Fruit fly (Drosophila melanogaster): ENCODE data around the gene frm.

frm gene

dm6 chr3L:5576543-5576942 is 25.6 kb upstream of the frm start:
- TF ChIP-seq bab1 (GFP tag; optimal IDR thresholded peaks at IDR 0.05) (no peak), CG11617 (GFP tag; optimal IDR thresholded peaks at IDR 0.05) (no peak), CG12768 (GFP tag; optimal IDR thresholded peaks at IDR 0.05) (no peak), CG7045 (GFP tag; optimal IDR thresholded peaks at IDR 0.05) (no peak), cic (GFP tag; optimal IDR thresholded peaks at IDR 0.05) (no peak), cnc (optimal IDR thresholded peaks at IDR 0.05) (no peak), CG14711 (tag; optimal IDR thresholded peaks at IDR 0.05) (no peak), pad (GFP tag; optimal IDR thresholded peaks at IDR 0.05) (no peak), CG7101 (tag; optimal IDR thresholded peaks at IDR 0.05) (no peak)

dm6 chr3L:5575524-5575923 is 24.6 kb upstream of the frm start:
- TF ChIP-seq kay (GFP tag; ENCODE audit: borderline replicate concordance) (peak; percentile 81), ovo (GFP tag; optimal IDR thresholded peaks at IDR 0.05) (no peak)

DNA sequence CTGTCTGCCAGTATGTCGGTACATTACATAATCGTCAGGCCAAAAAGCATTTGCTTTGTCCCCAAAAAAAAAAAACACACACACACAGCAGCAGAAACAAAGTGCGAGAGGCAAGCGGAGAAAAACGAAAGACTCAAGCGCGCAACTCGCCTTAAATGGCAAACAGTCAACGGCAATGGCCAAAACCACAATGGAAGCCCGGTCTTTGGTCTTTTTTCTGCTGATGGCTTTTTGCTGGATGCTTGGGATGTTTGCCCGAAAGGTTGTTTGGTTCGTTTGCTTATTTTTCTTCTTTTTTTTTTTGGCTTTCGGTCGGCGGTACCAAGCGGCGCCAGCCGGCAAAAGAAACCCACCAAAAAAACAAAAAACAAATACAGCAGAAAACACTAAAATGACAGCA is 20.1 kb upstream of the frm start:
- TF ChIP-seq CG33017 (tag; optimal IDR thresholded peaks at IDR 0.05): no peak
- no peak for TF ChIP-seq ovo (GFP tag; optimal IDR thresholded peaks at IDR 0.05)
- no peak for TF ChIP-seq cic (GFP tag; optimal IDR thresholded peaks at IDR 0.05)
- no peak for TF ChIP-seq CG14711 (tag; optimal IDR thresholded peaks at IDR 0.05)
- TF ChIP-seq CG5204 (GFP tag; optimal IDR thresholded peaks at IDR 0.05): no peak
- TF ChIP-seq CG11617 (GFP tag; optimal IDR thresholded peaks at IDR 0.05): no peak
- TF ChIP-seq Clk (GFP tag; optimal IDR thresholded peaks at IDR 0.05): no peak
- no peak for TF ChIP-seq pad (GFP tag; optimal IDR thresholded peaks at IDR 0.05)
- TF ChIP-seq CG1620 (GFP tag; optimal IDR thresholded peaks at IDR 0.05): no peak
- TF ChIP-seq tj (GFP tag; optimal IDR thresholded peaks at IDR 0.05): no peak

DNA sequence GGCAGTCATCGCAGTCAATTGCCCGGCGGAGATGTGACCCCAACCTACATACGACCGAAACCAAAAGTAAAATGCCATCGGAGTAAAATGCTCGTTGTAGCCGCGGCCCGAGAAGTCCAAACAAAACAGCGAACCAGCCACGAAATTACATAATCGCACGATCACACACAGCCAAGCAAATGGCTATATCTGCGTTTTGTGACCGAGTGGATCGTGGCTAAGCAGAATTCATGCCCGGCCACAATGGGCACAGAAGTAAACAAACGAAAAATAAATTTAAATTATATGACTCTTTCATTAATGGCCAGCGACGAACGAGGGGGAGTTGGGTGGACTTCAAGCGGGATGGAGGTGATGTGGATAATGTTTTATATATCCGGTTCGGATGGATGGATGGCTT is 18.8 kb upstream of the frm start:
- TF ChIP-seq CG33017 (tag; optimal IDR thresholded peaks at IDR 0.05) (no peak), bab1 (GFP tag; optimal IDR thresholded peaks at IDR 0.05) (peak; percentile 14), CG12768 (GFP tag; optimal IDR thresholded peaks at IDR 0.05) (no peak), pad (GFP tag; optimal IDR thresholded peaks at IDR 0.05) (no peak), ovo (GFP tag; optimal IDR thresholded peaks at IDR 0.05) (no peak)

DNA sequence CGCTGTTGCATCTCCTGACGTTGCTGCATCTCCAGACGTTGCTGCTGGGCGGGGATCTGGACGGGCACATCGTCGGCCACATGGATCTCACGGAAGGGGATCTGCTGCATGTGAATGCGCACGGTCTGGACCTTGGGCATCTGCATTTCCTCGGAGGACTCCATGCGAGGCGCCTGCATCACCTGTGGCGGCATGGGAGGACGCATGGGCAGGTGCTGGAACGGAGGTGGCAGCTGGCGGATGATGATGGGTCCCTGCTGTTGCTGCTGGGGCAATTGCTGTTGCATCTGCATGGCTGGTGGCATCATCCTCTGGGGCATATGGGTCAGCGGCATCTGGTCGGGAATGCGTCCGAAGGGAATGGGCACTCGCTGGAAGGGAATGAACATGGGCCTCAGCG is 17.4 kb upstream of the frm start:
- TF ChIP-seq CG14711 (tag; optimal IDR thresholded peaks at IDR 0.05) (no peak), tj (GFP tag; optimal IDR thresholded peaks at IDR 0.05) (no peak), Mnt (GFP tag; optimal IDR thresholded peaks at IDR 0.05) (no peak), kay (GFP tag; ENCODE audit: borderline replicate concordance) (no peak), Clk (GFP tag; optimal IDR thresholded peaks at IDR 0.05) (no peak), cic (GFP tag; optimal IDR thresholded peaks at IDR 0.05) (no peak), Hr96 (GFP tag; optimal IDR thresholded peaks at IDR 0.05) (no peak), toe (GFP tag; optimal IDR thresholded peaks at IDR 0.05) (no peak), CG11617 (GFP tag; optimal IDR thresholded peaks at IDR 0.05) (no peak), pad (GFP tag; optimal IDR thresholded peaks at IDR 0.05) (no peak), CG1620 (GFP tag; optimal IDR thresholded peaks at IDR 0.05) (no peak), CG5204 (GFP tag; optimal IDR thresholded peaks at IDR 0.05) (no peak)

- TF ChIP-seq CG11617 (GFP tag; optimal IDR thresholded peaks at IDR 0.05): no peak
- no peak for TF ChIP-seq kay (GFP tag; ENCODE audit: borderline replicate concordance)
- no peak for TF ChIP-seq cnc (optimal IDR thresholded peaks at IDR 0.05)
- TF ChIP-seq ovo (GFP tag; optimal IDR thresholded peaks at IDR 0.05): no peak
- TF ChIP-seq CG14711 (tag; optimal IDR thresholded peaks at IDR 0.05): no peak
- TF ChIP-seq CG7101 (tag; optimal IDR thresholded peaks at IDR 0.05): no peak
- TF ChIP-seq Clk (GFP tag; optimal IDR thresholded peaks at IDR 0.05): no peak
- TF ChIP-seq CG1620 (GFP tag; optimal IDR thresholded peaks at IDR 0.05): no peak
- no peak for TF ChIP-seq CG5204 (GFP tag; optimal IDR thresholded peaks at IDR 0.05)
- no peak for TF ChIP-seq Hr96 (GFP tag; optimal IDR thresholded peaks at IDR 0.05)
- TF ChIP-seq pad (GFP tag; optimal IDR thresholded peaks at IDR 0.05): no peak
- no peak for TF ChIP-seq bab1 (GFP tag; optimal IDR thresholded peaks at IDR 0.05)
- no peak for TF ChIP-seq Crg-1 (GFP tag; optimal IDR thresholded peaks at IDR 0.05)
- TF ChIP-seq cic (GFP tag; optimal IDR thresholded peaks at IDR 0.05): no peak
These were observed 14.2 kb upstream of the frm start, which contains the start of gene bc10 for dm6 chr3L:5565051-5565688. TSS of gene bc10 (plus strand) at chr3L:5565231.

dm6 chr3L:5563309-5564182 is 12.6 kb upstream of the frm start, which contains the start of the genes ScsbetaG and Sras:
TSS of gene ScsbetaG (minus strand) at chr3L:5563691.
TSS of gene Sras (plus strand) at chr3L:5563774.
- TF ChIP-seq kay (GFP tag; ENCODE audit: borderline replicate concordance) (peak; percentile 25), Mnt (GFP tag; optimal IDR thresholded peaks at IDR 0.05) (no peak), bab1 (GFP tag; optimal IDR thresholded peaks at IDR 0.05) (peak; percentile 74), cic (GFP tag; optimal IDR thresholded peaks at IDR 0.05) (no peak), CG5204 (GFP tag; optimal IDR thresholded peaks at IDR 0.05) (no peak), tj (GFP tag; optimal IDR thresholded peaks at IDR 0.05) (peak; percentile 8)
